Worm (Caenorhabditis elegans): ENCODE results near the gene F19C7.2.

Gene F19C7.2

ce11 chrIV:4579472-4579871 is 20.3 kb upstream of the F19C7.2 start:
- TF ChIP-seq snpc-1.3 (tag; optimal IDR thresholded peaks at IDR 0.05; ENCODE audit: insufficient read depth) (no peak), mxl-1 (tag; optimal IDR thresholded peaks at IDR 0.05) (no peak), K12H6.12 (tag; optimal IDR thresholded peaks at IDR 0.05) (no peak), hmg-20 (GFP tag; IDR thresholded peaks at IDR 0.05) (no peak), B0336.3 (GFP tag; IDR thresholded peaks at IDR 0.05) (no peak), rec-8 (tag; optimal IDR thresholded peaks at IDR 0.05) (no peak), mcd-1 (GFP tag; IDR thresholded peaks at IDR 0.05) (no peak), Y95B8A.8 (GFP tag; IDR thresholded peaks at IDR 0.05) (no peak), hrde-1 (tag; optimal IDR thresholded peaks at IDR 0.05; ENCODE audit: borderline replicate concordance) (no peak), sptf-2 (GFP tag; optimal IDR thresholded peaks at IDR 0.05) (no peak), attf-6 (GFP tag; IDR thresholded peaks at IDR 0.05) (no peak), sdz-38 (tag; optimal IDR thresholded peaks at IDR 0.05) (no peak), B0019.2 (GFP tag; conservative IDR thresholded peaks at IDR 0.05) (no peak), ceh-91 (GFP tag; IDR thresholded peaks at IDR 0.05) (no peak), ceh-58 (GFP tag; IDR thresholded peaks at IDR 0.05) (no peak), bed-1 (GFP tag; IDR thresholded peaks at IDR 0.05) (no peak)

DNA sequence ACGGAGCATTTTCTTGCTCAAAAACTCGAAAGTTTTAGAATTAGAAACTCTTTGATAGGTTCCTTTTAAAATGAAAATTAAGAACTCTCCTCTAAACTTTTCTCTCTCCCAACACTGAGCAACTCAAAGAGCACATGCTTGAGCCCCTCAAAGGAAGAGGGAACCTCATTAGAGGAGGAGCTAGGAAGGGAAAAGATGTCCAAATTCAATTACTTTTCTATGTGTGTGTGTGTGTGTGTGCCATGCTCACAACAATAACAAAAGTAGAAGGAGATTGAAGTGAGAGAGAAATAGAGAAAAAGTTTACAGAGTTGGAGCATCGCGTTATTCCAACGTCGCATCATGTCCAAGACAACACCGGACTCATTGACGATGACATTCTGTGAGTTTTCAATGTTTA is 13.8 kb upstream of the F19C7.2 start:
- TF ChIP-seq lin-54 (GFP tag; optimal IDR thresholded peaks at IDR 0.05) (no peak), ZK185.1 (tag; optimal IDR thresholded peaks at IDR 0.05; ENCODE audit: poor library complexity, severe bottlenecking) (no peak), lin-26 (GFP tag; IDR thresholded peaks at IDR 0.05) (no peak), ceh-100 (GFP tag; IDR thresholded peaks at IDR 0.05) (no peak), ztf-25 (GFP tag; IDR thresholded peaks at IDR 0.05) (no peak), chd-7 (tag; optimal IDR thresholded peaks at IDR 0.05) (no peak), Y67H2A.10 (GFP tag; conservative IDR thresholded peaks at IDR 0.05) (no peak), sea-2 (GFP tag; IDR thresholded peaks at IDR 0.05) (no peak), Y56A3A.18 (GFP tag; IDR thresholded peaks at IDR 0.05) (no peak), ceh-40 (GFP tag; IDR thresholded peaks at IDR 0.05) (no peak), attf-6 (GFP tag; IDR thresholded peaks at IDR 0.05) (no peak), Y95B8A.8 (GFP tag; IDR thresholded peaks at IDR 0.05) (no peak), ztf-22 (GFP tag; optimal IDR thresholded peaks at IDR 0.05) (no peak), pha-4 (tag; optimal IDR thresholded peaks at IDR 0.05) (no peak), aptf-3 (GFP tag; IDR thresholded peaks at IDR 0.05) (no peak), ztf-28 (GFP tag; IDR thresholded peaks at IDR 0.05) (no peak), lin-40 (tag; optimal IDR thresholded peaks at IDR 0.05) (no peak), nfya-1 (tag; optimal IDR thresholded peaks at IDR 0.05; ENCODE audit: borderline replicate concordance, insufficient read depth) (no peak)

DNA sequence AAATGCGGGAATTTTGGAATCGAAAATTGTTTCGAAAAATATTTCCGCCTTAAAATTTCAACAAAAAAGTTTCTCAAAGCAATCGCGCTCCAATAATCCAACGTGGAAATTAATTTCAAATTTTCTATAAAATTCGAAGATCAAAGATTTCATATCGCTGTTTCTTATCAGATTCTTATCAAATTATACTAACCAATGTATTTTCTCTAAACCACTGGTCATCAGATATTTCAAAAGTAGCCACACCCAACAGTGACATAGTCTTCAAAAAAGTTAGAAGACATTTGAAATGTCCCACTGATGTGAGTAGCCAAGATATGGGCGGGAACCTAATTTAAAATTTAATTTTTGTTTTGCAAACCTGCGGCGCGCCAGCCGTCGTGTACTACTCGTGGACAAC is 12.2 kb upstream of the F19C7.2 start:
- TF ChIP-seq lin-54 (GFP tag; optimal IDR thresholded peaks at IDR 0.05) (no peak), T07F8.4 (tag; optimal IDR thresholded peaks at IDR 0.05) (no peak)

DNA sequence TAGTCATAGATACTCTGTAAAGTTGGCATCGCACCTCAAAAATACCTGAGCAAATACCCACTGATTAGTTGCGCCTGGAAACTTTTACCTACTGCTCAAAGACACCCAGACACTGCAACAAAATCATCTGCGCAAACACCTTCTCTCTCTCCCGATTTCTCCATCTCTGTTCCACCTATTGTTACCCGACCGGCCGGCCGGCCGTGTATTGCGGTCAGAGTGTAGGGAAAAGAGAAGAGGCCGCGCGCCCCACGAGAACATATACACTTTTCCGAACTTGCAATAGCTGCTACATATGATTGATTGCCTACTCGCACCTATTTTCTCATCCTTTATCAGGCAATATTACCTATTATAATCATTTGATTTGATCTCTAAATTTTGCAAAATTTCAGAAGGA is 11.3 kb upstream of the F19C7.2 start:
- TF ChIP-seq aptf-3 (GFP tag; IDR thresholded peaks at IDR 0.05) (no peak), T07F8.4 (tag; optimal IDR thresholded peaks at IDR 0.05) (no peak), lir-1 (GFP tag; conservative IDR thresholded peaks at IDR 0.05) (no peak), B0019.2 (GFP tag; conservative IDR thresholded peaks at IDR 0.05) (no peak), hmg-20 (GFP tag; IDR thresholded peaks at IDR 0.05) (no peak), snpc-4 (GFP tag; optimal IDR thresholded peaks at IDR 0.05) (no peak), snpc-4 (tag; optimal IDR thresholded peaks at IDR 0.05) (no peak), sptf-2 (GFP tag; optimal IDR thresholded peaks at IDR 0.05) (no peak), ccch-3 (GFP tag; optimal IDR thresholded peaks at IDR 0.05) (no peak), F39B2.1 (GFP tag; IDR thresholded peaks at IDR 0.05) (no peak), madf-10 (tag; optimal IDR thresholded peaks at IDR 0.05) (no peak), atf-7 (tag; optimal IDR thresholded peaks at IDR 0.05) (no peak), mxl-1 (tag; optimal IDR thresholded peaks at IDR 0.05) (no peak), F57A8.1 (GFP tag; optimal IDR thresholded peaks at IDR 0.05) (no peak), snpc-3.4 (tag; optimal IDR thresholded peaks at IDR 0.05) (no peak), ceh-40 (GFP tag; IDR thresholded peaks at IDR 0.05) (no peak), ztf-18 (tag; optimal IDR thresholded peaks at IDR 0.05) (no peak), B0261.1 (tag; optimal IDR thresholded peaks at IDR 0.05) (no peak), hlh-12 (tag; optimal IDR thresholded peaks at IDR 0.05) (no peak)
